Worm (Caenorhabditis elegans): Measurements from ENCODE around the gene unc-85.

DNA sequence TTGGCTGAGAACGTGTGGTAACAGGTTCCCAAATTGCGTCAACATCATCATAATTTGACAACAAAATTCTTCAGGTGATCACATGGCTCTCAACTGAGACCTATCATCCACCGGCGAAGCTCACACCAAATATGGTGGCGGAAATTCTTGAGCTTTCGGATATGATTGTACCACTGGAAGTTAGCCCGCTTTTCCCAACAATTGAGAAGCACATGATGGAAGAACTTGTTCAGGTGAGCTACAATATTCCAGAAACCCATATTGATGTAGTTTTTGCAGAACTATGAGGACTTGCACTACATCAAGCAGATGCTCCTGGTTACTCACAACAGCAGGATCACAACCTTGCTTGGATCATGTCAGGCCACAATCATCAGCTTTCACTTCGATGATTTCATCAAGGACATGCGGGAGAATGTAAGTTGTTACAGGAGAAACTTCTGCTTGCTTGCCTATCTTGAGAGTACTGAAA is 50.4 kb downstream of the unc-85 start, which contains the start of gene F41C3.1:
- TF ChIP-seq snpc-4 (GFP tag; optimal IDR thresholded peaks at IDR 0.05) (no peak), snpc-4 (tag; optimal IDR thresholded peaks at IDR 0.05) (no peak), ztf-3 (GFP tag; optimal IDR thresholded peaks at IDR 0.05) (no peak), K11D2.4 (GFP tag; IDR thresholded peaks at IDR 0.05) (no peak)
